Fruit fly (Drosophila melanogaster): ENCODE data around the gene CG3040.

Gene CG3040

dm6 chrX:6973340-6973739 lies at the start of gene CG3040:
CG3040 (minus strand) TSS chrX:6973393.
- TF ChIP-seq CG17801 (GFP tag; optimal IDR thresholded peaks at IDR 0.05; ENCODE audit: partially characterized antibody): peak; percentile 60

DNA sequence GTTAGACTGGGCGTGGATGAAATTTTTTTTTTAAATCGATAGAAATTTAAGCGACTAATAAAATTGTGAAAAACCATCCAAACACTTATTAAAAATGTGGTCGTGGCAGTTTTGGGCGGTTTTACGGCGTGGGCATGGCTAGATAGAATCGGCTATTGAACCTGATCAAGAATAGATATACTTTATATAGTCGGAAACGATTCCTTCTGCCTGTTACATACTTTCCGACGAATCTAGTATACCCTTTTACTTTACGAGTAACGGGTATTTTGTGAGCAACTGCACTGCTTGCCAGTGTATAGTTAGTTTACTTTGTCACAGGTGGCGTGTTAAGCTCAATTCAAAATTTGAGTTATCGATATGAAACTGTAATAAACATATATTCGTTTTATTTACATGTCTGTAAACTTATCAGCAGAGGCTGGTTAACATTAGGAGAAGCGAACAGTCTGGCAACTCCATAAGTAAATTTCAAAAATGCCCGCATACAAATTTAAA lies 41.8 kb upstream of the CG3040 start:
- peak; percentile 20 for TF ChIP-seq CG17801 (GFP tag; optimal IDR thresholded peaks at IDR 0.05; ENCODE audit: partially characterized antibody)

dm6 chrX:7013320-7014214 lies 40.4 kb upstream of the CG3040 start, which contains the start of the genes CG3032 and CG4593:
CG3032 (minus strand) TSS chrX:7013881.
CG4593 (plus strand) TSS chrX:7013887.
- peak; percentile 90 for TF ChIP-seq CG17801 (GFP tag; optimal IDR thresholded peaks at IDR 0.05; ENCODE audit: partially characterized antibody)

DNA sequence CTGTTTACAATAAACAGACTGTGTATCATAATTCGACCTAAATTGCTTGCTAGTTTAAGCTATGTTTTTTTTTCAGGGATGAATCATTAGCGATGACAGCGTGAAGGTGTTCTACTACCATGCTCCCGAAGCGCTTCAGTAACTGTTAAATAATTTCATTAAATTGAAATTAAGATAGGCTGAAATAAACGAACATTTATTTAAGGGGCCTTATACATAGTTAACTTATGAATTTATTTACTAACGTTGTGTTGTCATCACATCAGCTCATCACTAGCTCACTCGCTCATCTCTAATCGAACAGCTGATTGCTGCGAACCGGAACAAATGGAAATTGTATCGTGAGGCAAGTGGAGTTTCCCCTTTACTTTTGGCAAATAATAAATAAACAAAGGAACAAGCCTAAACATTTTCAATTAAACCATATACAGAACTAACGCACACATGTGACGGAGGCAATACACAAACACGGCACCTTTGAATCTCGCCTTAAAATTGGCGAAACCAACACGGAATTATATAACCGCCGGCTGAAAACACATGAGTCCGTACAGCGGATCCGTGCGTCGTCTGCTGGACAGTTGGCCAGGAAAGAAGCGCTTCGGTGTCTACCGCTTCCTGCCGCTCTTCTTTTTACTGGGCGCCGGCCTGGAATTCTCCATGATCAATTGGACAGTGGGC lies 38.0 kb upstream of the CG3040 start, which contains the start of the genes cm, sloth1 and sloth2:
cm (minus strand) TSS at position 83 of the 681 bp plus-strand sequence.
sloth1 (plus strand) TSS at position 295 of the 681 bp plus-strand sequence.
sloth2 (plus strand) TSS at position 295 of the 681 bp plus-strand sequence.
- peak; percentile 92 for TF ChIP-seq CG17801 (GFP tag; optimal IDR thresholded peaks at IDR 0.05; ENCODE audit: partially characterized antibody)

DNA sequence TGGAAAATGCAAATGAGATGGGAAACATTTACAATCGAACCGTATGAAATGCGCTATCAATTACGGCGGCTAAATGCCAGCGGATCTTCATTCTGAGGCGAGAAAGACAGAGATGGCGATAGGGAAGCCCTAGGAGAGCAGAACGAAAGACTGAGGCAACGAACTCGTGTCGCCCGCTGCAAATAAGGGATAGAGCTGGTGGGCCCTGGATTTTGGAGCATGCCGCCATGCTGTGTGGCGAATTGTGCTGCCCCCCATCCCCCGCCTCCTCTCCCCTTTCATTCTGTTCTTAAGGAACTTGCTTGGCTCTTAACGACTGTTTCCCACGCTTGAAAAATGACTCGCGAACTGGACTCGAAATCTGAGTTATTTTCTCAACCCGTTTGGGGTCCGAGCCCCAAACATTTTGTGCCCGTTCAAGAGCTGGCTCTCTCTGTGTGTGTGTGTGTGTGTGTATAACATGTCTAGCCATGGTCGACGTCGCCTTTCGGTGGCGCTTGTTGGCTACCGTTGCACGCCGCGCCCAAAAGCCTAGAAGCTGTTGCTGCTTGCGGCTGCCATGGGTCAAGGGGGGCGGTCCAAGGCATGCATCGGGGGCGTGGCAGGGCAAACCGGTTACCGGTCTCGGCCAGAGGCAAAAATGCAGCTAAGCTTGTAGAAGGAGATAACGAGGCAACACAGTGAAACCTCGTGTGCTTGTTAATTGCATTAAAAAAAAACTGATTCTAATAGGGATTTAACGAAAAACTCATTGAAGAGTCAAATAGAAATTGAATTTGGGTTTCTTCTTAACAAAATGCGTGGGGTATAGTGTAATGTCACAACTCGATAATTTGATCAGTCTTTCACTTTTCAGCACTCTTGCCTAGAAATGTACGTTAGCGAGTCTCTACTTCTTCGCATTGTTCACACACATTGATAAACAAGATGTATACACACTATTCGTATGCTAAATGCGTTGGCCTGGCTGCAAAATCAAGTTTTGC lies 35.2 kb upstream of the CG3040 start:
- no peak for TF ChIP-seq CG17801 (GFP tag; optimal IDR thresholded peaks at IDR 0.05; ENCODE audit: partially characterized antibody)

DNA sequence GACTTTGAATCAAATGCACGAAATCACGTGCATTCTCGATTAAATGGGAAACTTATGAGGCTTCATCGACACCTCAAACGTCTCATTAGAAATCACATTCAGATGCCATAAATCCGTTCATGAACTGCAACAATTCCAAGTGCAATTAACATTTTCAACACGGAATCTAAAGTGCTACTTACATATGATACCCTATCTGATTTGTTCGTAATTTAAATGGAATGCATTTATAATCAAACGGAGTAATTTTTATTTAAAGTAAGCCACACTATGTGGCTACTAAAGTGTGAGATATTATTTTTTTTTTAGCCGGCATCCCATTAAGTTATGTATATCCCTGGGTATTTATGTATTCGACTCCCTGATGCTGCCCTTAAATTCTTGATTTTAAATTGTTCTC lies 34.5 kb upstream of the CG3040 start:
- TF ChIP-seq CG17801 (GFP tag; optimal IDR thresholded peaks at IDR 0.05; ENCODE audit: partially characterized antibody): no peak

dm6 chrX:7005444-7005843 lies 32.3 kb upstream of the CG3040 start:
- TF ChIP-seq CG17801 (GFP tag; optimal IDR thresholded peaks at IDR 0.05; ENCODE audit: partially characterized antibody): no peak

- no peak for TF ChIP-seq CG17801 (GFP tag; optimal IDR thresholded peaks at IDR 0.05; ENCODE audit: partially characterized antibody)
Measured at dm6 chrX:7004101-7004700, 31.0 kb upstream of the CG3040 start.

- no peak for TF ChIP-seq CG17801 (GFP tag; optimal IDR thresholded peaks at IDR 0.05; ENCODE audit: partially characterized antibody)
Measured at dm6 chrX:7001135-7001769, 28.1 kb upstream of the CG3040 start.

DNA sequence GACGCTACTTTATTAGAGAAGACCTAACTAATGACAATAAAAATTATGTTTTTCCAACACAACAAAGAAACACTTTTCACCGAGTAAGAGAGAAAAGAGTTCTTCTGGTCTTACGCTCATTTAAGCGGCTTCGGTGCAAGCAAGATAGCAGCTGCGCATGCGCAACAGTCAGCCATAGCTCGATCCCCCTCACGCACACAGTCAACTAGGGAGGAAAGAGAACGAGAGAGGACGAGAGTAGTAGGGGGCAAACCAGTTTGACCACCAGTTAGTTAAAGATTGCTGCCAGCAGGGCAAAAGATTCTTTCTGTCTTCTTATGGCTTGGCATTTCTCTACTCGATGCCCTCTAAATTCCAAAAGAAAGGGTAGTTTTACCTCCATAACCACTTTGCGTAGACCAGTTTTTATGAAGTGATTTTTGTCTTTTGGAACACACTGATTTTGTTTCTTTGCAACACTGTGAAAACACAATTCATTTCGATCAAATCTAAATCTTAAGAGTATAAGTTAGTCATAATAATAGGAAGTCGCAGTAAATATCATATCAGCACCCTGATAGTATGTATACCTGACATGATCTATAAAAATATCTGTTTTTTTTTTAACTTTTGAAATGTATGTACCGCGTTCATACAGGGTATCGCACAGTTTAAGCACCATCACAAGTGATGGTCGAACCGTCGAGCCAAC lies 27.4 kb upstream of the CG3040 start:
- TF ChIP-seq CG17801 (GFP tag; optimal IDR thresholded peaks at IDR 0.05; ENCODE audit: partially characterized antibody): no peak

DNA sequence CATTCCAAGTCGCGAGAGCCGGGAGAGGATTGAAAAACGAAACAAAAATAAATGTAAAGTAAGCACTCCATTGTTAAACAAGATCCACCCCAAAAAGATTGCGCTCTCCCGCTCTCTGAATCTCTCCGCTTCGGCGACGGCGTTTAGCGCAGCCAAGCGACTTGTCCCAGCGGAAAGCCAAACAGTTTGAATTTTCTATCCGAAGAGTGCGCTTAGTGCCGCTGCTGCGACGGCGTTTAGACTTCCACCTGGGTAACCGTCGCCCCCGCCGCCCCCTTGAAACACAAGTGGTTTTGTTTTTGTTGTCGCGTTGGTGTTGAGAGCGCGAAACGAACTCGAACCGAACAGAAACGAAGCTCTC lies 25.3 kb upstream of the CG3040 start, which contains the start of gene Inx2:
Inx2 (plus strand) TSS at position 181 of the 361 bp plus-strand sequence.
- peak; percentile 85 for TF ChIP-seq CG17801 (GFP tag; optimal IDR thresholded peaks at IDR 0.05; ENCODE audit: partially characterized antibody)

DNA sequence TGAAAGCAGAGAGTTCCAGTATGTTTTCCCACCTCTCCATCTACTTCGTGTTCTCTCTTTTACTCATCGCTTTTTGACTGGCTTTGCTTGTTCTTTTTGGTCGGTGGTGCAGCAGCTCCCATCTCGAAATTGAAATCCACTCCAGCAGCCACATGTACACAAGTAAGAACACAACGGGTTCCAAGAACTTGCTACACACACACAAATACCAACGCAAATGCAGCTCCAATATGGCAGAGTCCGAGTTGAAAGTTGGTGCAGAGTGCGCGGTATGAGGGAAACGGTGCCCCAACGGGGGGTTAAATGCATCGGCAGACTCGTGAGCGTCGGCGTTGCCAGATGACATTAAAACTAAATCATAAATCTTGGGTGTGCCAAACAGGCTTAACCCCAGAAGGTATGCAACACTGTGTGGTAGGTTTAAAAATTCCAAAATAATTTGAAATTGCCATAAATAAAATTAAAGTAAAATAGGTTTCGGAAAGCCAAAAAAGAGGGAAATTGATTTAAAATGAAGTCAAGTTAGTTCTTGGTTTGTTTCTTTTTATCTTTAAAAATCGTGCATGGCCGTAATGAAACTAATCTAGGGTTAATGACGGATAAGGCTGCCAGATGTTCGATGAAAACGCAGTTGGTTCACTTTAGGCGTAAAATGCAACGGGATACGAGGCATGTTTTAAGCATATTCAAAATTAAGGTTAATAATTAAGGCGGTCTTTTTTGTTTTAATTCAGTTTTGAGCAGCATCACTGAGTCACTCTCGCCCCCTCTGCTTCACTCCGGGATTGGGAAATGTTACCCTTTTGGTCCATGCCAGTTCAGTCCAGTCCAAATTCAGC lies 24.7 kb upstream of the CG3040 start:
- peak; percentile 22 for TF ChIP-seq CG17801 (GFP tag; optimal IDR thresholded peaks at IDR 0.05; ENCODE audit: partially characterized antibody)

Data from ovary, adult (tissue).